Worm (Caenorhabditis elegans): ENCODE measurements around the gene hir-1.

DNA sequence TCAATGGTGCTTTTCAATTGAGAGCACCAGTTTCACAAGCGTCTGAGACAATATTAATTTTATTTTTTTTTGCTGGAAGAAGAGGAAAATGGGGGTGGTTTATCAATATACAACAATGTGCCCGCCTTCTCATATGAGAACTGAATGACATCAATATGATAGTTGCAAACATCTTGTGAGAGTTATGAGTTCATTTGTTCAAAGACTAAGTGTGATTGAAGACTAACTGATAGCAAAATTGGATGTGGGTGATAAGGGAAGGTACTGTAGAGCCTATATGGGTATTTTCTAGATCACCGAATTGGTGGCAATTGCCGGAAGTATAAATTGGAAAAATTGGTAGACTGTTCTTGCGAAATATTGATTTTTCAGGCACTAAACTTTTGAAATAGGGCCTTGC, 9.4 kb upstream of the hir-1 start:
- TF ChIP-seq elt-1 (tag; optimal IDR thresholded peaks at IDR 0.05; ENCODE audit: borderline replicate concordance, insufficient read depth) (no peak), mab-5 (tag; optimal IDR thresholded peaks at IDR 0.05) (no peak), unc-39 (tag; optimal IDR thresholded peaks at IDR 0.05) (no peak), ces-1 (GFP tag; optimal IDR thresholded peaks at IDR 0.05) (no peak), ztf-11 (tag; optimal IDR thresholded peaks at IDR 0.05) (no peak), ceh-83 (GFP tag; optimal IDR thresholded peaks at IDR 0.05) (no peak), drap-1 (GFP tag; optimal IDR thresholded peaks at IDR 0.05) (no peak), pha-4 (tag; optimal IDR thresholded peaks at IDR 0.05) (no peak), nhr-76 (tag; optimal IDR thresholded peaks at IDR 0.05) (no peak), ceh-39 (tag; optimal IDR thresholded peaks at IDR 0.05) (no peak), nhr-12 (tag; optimal IDR thresholded peaks at IDR 0.05) (no peak), nhr-237 (tag; optimal IDR thresholded peaks at IDR 0.05) (no peak), unc-62 (GFP tag; optimal IDR thresholded peaks at IDR 0.05) (no peak), mep-1 (tag; optimal IDR thresholded peaks at IDR 0.05) (no peak)

All from whole organism, mixed stage, embryonic.